Fruit fly (Drosophila melanogaster) whole organism, embryonic: ENCODE measurements around the gene CG7742.

Experiments
- B-H1 ChIP-seq: fragments of 200-800 bp; sonication (Bioruptor generic); IDR thresholded peaks from 3 replicates; pipeline ENCODE4 v1.3.6; 2022; ENCODE audit warnings: missing biosample characterization, missing genetic modification characterization
- Bdp1 ChIP-seq: fragments of 200-800 bp; sonication (Bioruptor generic); optimal IDR thresholded peaks from 3 replicates; lab custom pipeline; 2016; ENCODE audit warnings: missing biosample characterization, missing genetic modification characterization
- Bgb ChIP-seq: fragments of 200-800 bp; sonication (Bioruptor generic); IDR thresholded peaks from 2 replicates; pipeline ENCODE4 v1.3.6; 2022; ENCODE audit warnings: missing biosample characterization, missing genetic modification characterization; ENCODE audit not compliant: partially characterized antibody
- CG10209 ChIP-seq: fragments of 200-800 bp; sonication (Bioruptor generic); optimal IDR thresholded peaks from 3 replicates; lab custom pipeline; 2017; ENCODE audit warnings: missing biosample characterization, mild to moderate bottlenecking, missing genetic modification characterization, missing genetic modification reagents
- CG10366 ChIP-seq: fragments of 200-800 bp; sonication (Bioruptor generic); IDR thresholded peaks from 2 replicates; pipeline ENCODE4 v1.3.6; 2022; ENCODE audit warnings: missing biosample characterization, missing genetic modification characterization
- CG11093 ChIP-seq: fragments of 200-800 bp; sonication (Bioruptor generic); IDR thresholded peaks from 3 replicates; pipeline ENCODE4 v1.3.6; 2022; ENCODE audit warnings: missing biosample characterization, missing genetic modification characterization
- CG17802 ChIP-seq: fragments of 200-800 bp; sonication (Bioruptor generic); optimal IDR thresholded peaks from 2 replicates; lab custom pipeline; 2018; ENCODE audit warnings: missing biosample characterization, mild to moderate bottlenecking, missing genetic modification characterization, moderate library complexity
- CG17829 ChIP-seq: fragments of 200-800 bp; optimal IDR thresholded peaks from 2 replicates; lab custom pipeline; 2019; ENCODE audit warnings: missing biosample characterization, mild to moderate bottlenecking, missing genetic modification characterization, moderate library complexity
- CG18262 ChIP-seq: fragments of 200-800 bp; optimal IDR thresholded peaks from 3 replicates; lab custom pipeline; 2019; ENCODE audit warnings: missing biosample characterization, mild to moderate bottlenecking, missing genetic modification characterization, moderate library complexity
- CG1832 ChIP-seq: fragments of 200-800 bp; sonication (Bioruptor generic); optimal IDR thresholded peaks from 2 replicates; lab custom pipeline; 2017; ENCODE audit warnings: missing biosample characterization, mild to moderate bottlenecking, missing genetic modification characterization, inconsistent platforms
- CG2712 ChIP-seq: fragments of 200-800 bp; optimal IDR thresholded peaks from 3 replicates; lab custom pipeline; 2019; ENCODE audit warnings: missing biosample characterization, mild to moderate bottlenecking, missing genetic modification characterization, moderate library complexity
- CG3281 ChIP-seq: fragments of 200-800 bp; sonication (Bioruptor generic); optimal IDR thresholded peaks from 3 replicates; lab custom pipeline; 2017; ENCODE audit warnings: missing biosample characterization, mild to moderate bottlenecking, missing genetic modification characterization
- CG3847 ChIP-seq: fragments of 200-800 bp; sonication (Bioruptor generic); IDR thresholded peaks from 2 replicates; pipeline ENCODE4 v1.3.6; 2022; ENCODE audit warnings: missing biosample characterization, missing genetic modification characterization
- CG4820 ChIP-seq: fragments of 200-800 bp; sonication (Bioruptor generic); optimal IDR thresholded peaks from 3 replicates; lab custom pipeline; 2016; ENCODE audit warnings: missing biosample characterization, missing genetic modification characterization
- CG6272 ChIP-seq: fragments of 200-800 bp; sonication (Bioruptor generic); IDR thresholded peaks from 2 replicates; pipeline ENCODE4 v1.3.6; 2022; ENCODE audit warnings: missing biosample characterization, missing genetic modification characterization
- CG6854 ChIP-seq: fragments of 200-800 bp; sonication (Bioruptor generic); optimal IDR thresholded peaks from 3 replicates; lab custom pipeline; 2017; ENCODE audit warnings: missing biosample characterization, mild to moderate bottlenecking, missing genetic modification characterization
- CG7786 ChIP-seq: fragments of 200-800 bp; sonication (Bioruptor generic); optimal IDR thresholded peaks from 2 replicates; lab custom pipeline; 2016; ENCODE audit warnings: missing biosample characterization, missing genetic modification characterization
- CG7839 ChIP-seq: fragments of 200-800 bp; sonication (Bioruptor generic); optimal IDR thresholded peaks from 3 replicates; lab custom pipeline; 2018; ENCODE audit warnings: missing biosample characterization, mild to moderate bottlenecking, missing genetic modification characterization, moderate library complexity
- CG8359 ChIP-seq: fragments of 200-800 bp; sonication (Bioruptor generic); optimal IDR thresholded peaks from 2 replicates; lab custom pipeline; 2017; ENCODE audit warnings: missing biosample characterization, mild to moderate bottlenecking, missing genetic modification characterization, borderline replicate concordance
- CG8478 ChIP-seq: fragments of >200 bp; optimal IDR thresholded peaks from 2 replicates; lab custom pipeline; 2018
- D19A ChIP-seq: fragments of 200-800 bp; optimal IDR thresholded peaks from 3 replicates; lab custom pipeline; 2019; ENCODE audit warnings: missing biosample characterization, mild to moderate bottlenecking, missing genetic modification characterization, moderate library complexity
- E2f1 ChIP-seq: fragments of 200-800 bp; sonication (Bioruptor generic); IDR thresholded peaks from 2 replicates; pipeline ENCODE4 v1.3.6; 2022; ENCODE audit warnings: missing biosample characterization, missing genetic modification characterization
- HLH4C ChIP-seq: fragments of 200-800 bp; sonication (Bioruptor generic); IDR thresholded peaks from 3 replicates; pipeline ENCODE4 v1.3.6; 2022; ENCODE audit warnings: missing biosample characterization, missing genetic modification characterization; ENCODE audit not compliant: partially characterized antibody
- Hmx ChIP-seq: fragments of 200-800 bp; sonication (Bioruptor generic); optimal IDR thresholded peaks from 2 replicates; lab custom pipeline; 2016; ENCODE audit warnings: missing biosample characterization, missing genetic modification characterization
- NK7.1 ChIP-seq: fragments of 200-800 bp; sonication (Bioruptor generic); optimal IDR thresholded peaks from 3 replicates; lab custom pipeline; 2016; ENCODE audit warnings: missing biosample characterization, missing genetic modification characterization
- Opbp ChIP-seq: fragments of 200-800 bp; sonication (Bioruptor generic); IDR thresholded peaks from 3 replicates; pipeline ENCODE4 v1.3.6; 2022; ENCODE audit warnings: missing biosample characterization, missing genetic modification characterization; ENCODE audit not compliant: partially characterized antibody
- Scr ChIP-seq: fragments of 200-800 bp; sonication (Bioruptor generic); IDR thresholded peaks from 2 replicates; pipeline ENCODE4 v1.3.6; 2022; ENCODE audit warnings: missing biosample characterization, missing genetic modification characterization; ENCODE audit not compliant: partially characterized antibody
- Stat92E ChIP-seq, 3 experiments: fragments of >200 bp in 2 of 3; fragments of 200-800 bp in 1 of 3; sonication (Bioruptor generic) in 1 of 3; optimal IDR thresholded peaks; 2 replicates each; lab custom pipeline; 2017 to 2019; ENCODE audit warnings: missing biosample characterization in 3 of 3, missing genetic modification characterization in 3 of 3, mild to moderate bottlenecking in 1 of 3, moderate library complexity in 1 of 3
- TFAM ChIP-seq: fragments of 200-800 bp; sonication (Bioruptor generic); optimal IDR thresholded peaks from 2 replicates; lab custom pipeline; 2017; ENCODE audit warnings: missing biosample characterization, missing genetic modification characterization, inconsistent platforms
- bbx ChIP-seq: fragments of 200-800 bp; sonication (Bioruptor generic); IDR thresholded peaks from 2 replicates; pipeline ENCODE4 v1.3.6; 2022; ENCODE audit warnings: missing biosample characterization, missing genetic modification characterization; ENCODE audit not compliant: partially characterized antibody
- br ChIP-seq: fragments of >200 bp; optimal IDR thresholded peaks from 2 replicates; lab custom pipeline; 2017
- danr ChIP-seq: fragments of 200-800 bp; sonication (Bioruptor generic); IDR thresholded peaks from 2 replicates; pipeline ENCODE4 v1.3.6; 2022; ENCODE audit warnings: missing biosample characterization, missing genetic modification characterization
- kni ChIP-seq: fragments of 200-800 bp; sonication (Bioruptor generic); optimal IDR thresholded peaks from 3 replicates; lab custom pipeline; 2017; ENCODE audit warnings: mild to moderate bottlenecking, missing biosample characterization, missing genetic modification reagents, missing genetic modification characterization
- mld ChIP-seq: fragments of 200-800 bp; sonication (Bioruptor generic); IDR thresholded peaks from 3 replicates; pipeline ENCODE4 v1.3.6; 2022; ENCODE audit warnings: missing biosample characterization, missing genetic modification characterization; ENCODE audit not compliant: partially characterized antibody
- nerfin-2 ChIP-seq: fragments of 200-800 bp; sonication (Bioruptor generic); IDR thresholded peaks from 2 replicates; pipeline ENCODE4 v1.3.6; 2022; ENCODE audit warnings: missing biosample characterization, missing genetic modification characterization; ENCODE audit not compliant: partially characterized antibody
- run ChIP-seq: fragments of 200-800 bp; sonication (Bioruptor generic); optimal IDR thresholded peaks from 3 replicates; lab custom pipeline; 2018; ENCODE audit warnings: missing biosample characterization, mild to moderate bottlenecking, missing genetic modification characterization
- slp2 ChIP-seq: fragments of 200-800 bp; sonication (Bioruptor generic); optimal IDR thresholded peaks from 2 replicates; lab custom pipeline; 2016; ENCODE audit warnings: missing biosample characterization, missing genetic modification characterization
- sr ChIP-seq: fragments of 200-800 bp; sonication (Bioruptor generic); IDR thresholded peaks from 3 replicates; pipeline ENCODE4 v1.3.6; 2022; ENCODE audit warnings: missing biosample characterization, missing genetic modification characterization
- ssp ChIP-seq: fragments of 200-800 bp; sonication (Bioruptor generic); IDR thresholded peaks from 2 replicates; pipeline ENCODE4 v1.3.6; 2022; ENCODE audit warnings: missing biosample characterization, missing genetic modification characterization
- tup ChIP-seq: fragments of 200-800 bp; sonication (Bioruptor generic); optimal IDR thresholded peaks from 2 replicates; lab custom pipeline; 2016; ENCODE audit warnings: missing biosample characterization, mild to moderate bottlenecking, missing genetic modification characterization, moderate library complexity
- tx ChIP-seq: fragments of 200-800 bp; sonication (Bioruptor generic); optimal IDR thresholded peaks from 2 replicates; lab custom pipeline; 2016; ENCODE audit warnings: missing biosample characterization, missing genetic modification characterization
- unc-4 ChIP-seq: fragments of 200-800 bp; sonication (Bioruptor generic); IDR thresholded peaks from 2 replicates; pipeline ENCODE4 v1.3.6; 2022; ENCODE audit warnings: missing biosample characterization, missing genetic modification characterization; ENCODE audit not compliant: partially characterized antibody
- wor ChIP-seq: fragments of 200-800 bp; sonication (Bioruptor generic); IDR thresholded peaks from 2 replicates; pipeline ENCODE4 v1.3.6; 2022; ENCODE audit warnings: missing biosample characterization, missing genetic modification characterization
- yki ChIP-seq: fragments of >200 bp; optimal IDR thresholded peaks from 3 replicates; lab custom pipeline; 2018
- z ChIP-seq: fragments of 200-800 bp; sonication (Bioruptor generic); IDR thresholded peaks from 3 replicates; pipeline ENCODE4 v1.3.6; 2022; ENCODE audit warnings: missing biosample characterization, missing genetic modification characterization

Gene CG7742

DNA sequence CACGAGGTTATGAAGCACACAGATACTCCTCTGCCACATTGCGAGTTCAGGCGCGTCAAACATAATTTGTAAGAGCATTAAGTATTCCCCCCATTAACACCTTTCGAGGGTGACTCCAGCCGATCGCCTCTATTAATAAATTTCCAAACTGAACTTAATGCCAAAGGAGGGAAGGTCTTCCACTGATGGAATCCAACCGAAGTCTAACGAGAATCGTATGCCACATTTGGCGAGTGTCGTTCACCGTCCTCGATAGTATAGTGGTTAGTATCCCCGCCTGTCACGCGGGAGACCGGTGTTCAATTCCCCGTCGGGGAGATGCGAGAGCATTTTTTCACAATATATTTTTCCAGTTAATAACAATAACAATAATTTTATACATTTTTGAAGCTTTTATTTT is 25.6 kb upstream of the CG7742 start (continued):
- TF ChIP-seq danr: no peak
- no peak for TF ChIP-seq wor
- TF ChIP-seq CG10366 (GFP tag; lab: Robert Waterston, UW): no peak
- peak; percentile 73 for TF ChIP-seq HLH4C (GFP tag; lab: Robert Waterston, UW)
- TF ChIP-seq run: no peak
- TF ChIP-seq unc-4 (GFP tag; lab: Robert Waterston, UW): peak; percentile 29; the same call in 1 of the 2 replicates
- no peak for TF ChIP-seq CG1832 (GFP tag; lab: Kevin White, UChicago)
- TF ChIP-seq slp2 (GFP tag; lab: Kevin White, UChicago): no peak
- no peak for TF ChIP-seq TFAM (GFP tag; lab: Kevin White, UChicago)
- TF ChIP-seq bbx (GFP tag; lab: Robert Waterston, UW): peak; percentile 90
- no peak for TF ChIP-seq NK7.1 (GFP tag; lab: Kevin White, UChicago)
- TF ChIP-seq Stat92E (GFP tag; optimal IDR thresholded peaks at IDR 0.05; lab: Kevin White, UChicago): peak in 1 of 3 experiments; percentile 69
- TF ChIP-seq Scr (GFP tag; lab: Robert Waterston, UW): peak; percentile 72
- peak; percentile 87 for TF ChIP-seq mld
- no peak for TF ChIP-seq CG6272
- peak; percentile 4 for TF ChIP-seq CG18262
- TF ChIP-seq CG7839 (tag; lab: Kevin White, UChicago): no peak
- TF ChIP-seq yki: no peak
- peak; percentile 5 for TF ChIP-seq CG6854 (GFP tag; lab: Kevin White, UChicago)
- TF ChIP-seq nerfin-2 (GFP tag; lab: Robert Waterston, UW): peak; percentile 80
- TF ChIP-seq tup (GFP tag; lab: Kevin White, UChicago): no peak
- peak; percentile 12 for TF ChIP-seq CG2712
- TF ChIP-seq Hmx (GFP tag; lab: Kevin White, UChicago): no peak
- TF ChIP-seq D19A: peak; percentile 50
- no peak for TF ChIP-seq E2f1 (GFP tag; lab: Robert Waterston, UW)
- TF ChIP-seq Bgb (GFP tag; lab: Robert Waterston, UW): peak; percentile 87
- TF ChIP-seq z (GFP tag; lab: Robert Waterston, UW): no peak
- no peak for TF ChIP-seq CG11093
- TF ChIP-seq B-H1 (GFP tag; lab: Robert Waterston, UW): peak; percentile 14; the same call in 1 of the 3 replicates
- TF ChIP-seq sr: 0 out of 3 replicates have a peak, but pooled peaks have one; percentile 23
- no peak for TF ChIP-seq kni (GFP tag; lab: Kevin White, UChicago)
- peak; percentile 92 for TF ChIP-seq Opbp (GFP tag; lab: Robert Waterston, UW)
- TF ChIP-seq Bdp1 (GFP tag; lab: Kevin White, UChicago): peak; percentile 99
- no peak for TF ChIP-seq CG17802 (tag; lab: Kevin White, UChicago)
- TF ChIP-seq CG4820: no peak
- TF ChIP-seq CG3281: peak; percentile 10
- TF ChIP-seq tx (GFP tag; lab: Kevin White, UChicago): no peak
- no peak for TF ChIP-seq CG10209
- TF ChIP-seq CG17829: peak; percentile 2
- no peak for TF ChIP-seq ssp (GFP tag; lab: Robert Waterston, UW)
- TF ChIP-seq CG3847: no peak
- TF ChIP-seq CG8478 (lab: Kevin White, UChicago): no peak
- TF ChIP-seq CG8359: peak; percentile 35
- no peak for TF ChIP-seq CG7786 (GFP tag; lab: Kevin White, UChicago)
- no peak for TF ChIP-seq br (lab: Kevin White, UChicago)
- TF ChIP-seq, all 482 proteins: peak for 49
